Worm (Caenorhabditis elegans): ENCODE measurements around the gene clec-126.
"Not testable (repeated sequence)": the region's sequence is repeated elsewhere in the genome, so short reads cannot be mapped to it uniquely, and the experiment has no call there.

- TF ChIP-seq ztf-11, nhr-76, lsy-2, unc-39, nhr-237, pha-4, snpc-4 (tag; optimal IDR thresholded peaks at IDR 0.05): not testable (repeated sequence)
- TF ChIP-seq ceh-83 (GFP tag; optimal IDR thresholded peaks at IDR 0.05): peak; percentile 85
- TF ChIP-seq cnd-1 (tag; optimal IDR thresholded peaks at IDR 0.05): peak; percentile 72
Measured at ce11 chrII:3567576-3567975, 48.3 kb downstream of the clec-126 start.

Data from whole organism, mixed stage, embryonic.